Worm (Caenorhabditis elegans) whole organism, late embryonic: ENCODE results near the gene unc-26.

Source experiments
- C08G9.2 ChIP-seq: sonication (generic microtip); optimal IDR thresholded peaks from 2 replicates; lab custom pipeline; 2016; ENCODE audit warnings: mild to moderate bottlenecking, missing genetic modification characterization, moderate library complexity, missing compliant biosample characterization
- K02D7.2 ChIP-seq: sonication (generic microtip); optimal IDR thresholded peaks from 2 replicates; lab custom pipeline; 2017; ENCODE audit warnings: mild to moderate bottlenecking, missing genetic modification characterization, missing compliant biosample characterization
- Y22D7AL.16 ChIP-seq: sonication (generic microtip); optimal IDR thresholded peaks from 2 replicates; lab custom pipeline; 2016; ENCODE audit warnings: missing genetic modification characterization, missing compliant biosample characterization
- ceh-18 ChIP-seq: sonication (generic microtip); optimal IDR thresholded peaks from 2 replicates; lab custom pipeline; 2016; ENCODE audit warnings: missing genetic modification characterization, missing compliant biosample characterization
- ceh-22 ChIP-seq: sonication (generic microtip); optimal IDR thresholded peaks from 2 replicates; lab custom pipeline; 2017; ENCODE audit warnings: missing biosample characterization, missing genetic modification characterization
- ceh-30 ChIP-seq: fragments of 150-350 bp; optimal IDR thresholded peaks from 2 replicates; lab custom pipeline; 2014; ENCODE audit warnings: missing biosample characterization, missing genetic modification characterization
- ceh-31 ChIP-seq: sonication (generic microtip); optimal IDR thresholded peaks from 2 replicates; lab custom pipeline; 2016; ENCODE audit warnings: missing genetic modification characterization, missing compliant biosample characterization
- ceh-45 ChIP-seq: fragments of 200-800 bp; sonication (Bioruptor generic); IDR thresholded peaks from 2 replicates; pipeline ENCODE4 v1.3.6; 2022; ENCODE audit warnings: missing genetic modification reagents, missing genetic modification characterization, missing compliant biosample characterization
- elt-2 ChIP-seq: sonication (generic microtip); optimal IDR thresholded peaks from 2 replicates; lab custom pipeline; 2016; ENCODE audit warnings: missing genetic modification reagents, missing genetic modification characterization, missing compliant biosample characterization
- elt-4 ChIP-seq: sonication (generic microtip); optimal IDR thresholded peaks from 2 replicates; lab custom pipeline; 2016; ENCODE audit warnings: missing genetic modification characterization, missing compliant biosample characterization
- fkh-10 ChIP-seq: fragments of 150-350 bp; optimal IDR thresholded peaks from 2 replicates; lab custom pipeline; 2014; ENCODE audit warnings: missing biosample characterization, missing genetic modification reagents, missing genetic modification characterization
- fkh-6 ChIP-seq: sonication (generic microtip); optimal IDR thresholded peaks from 2 replicates; lab custom pipeline; 2016; ENCODE audit warnings: missing genetic modification characterization, missing compliant biosample characterization
- gmeb-2 ChIP-seq: sonication (generic microtip); optimal IDR thresholded peaks from 2 replicates; lab custom pipeline; 2016; ENCODE audit warnings: missing genetic modification characterization, inconsistent platforms, missing compliant biosample characterization
- hlh-15 ChIP-seq: sonication (generic microtip); optimal IDR thresholded peaks from 2 replicates; lab custom pipeline; 2016; ENCODE audit warnings: missing genetic modification characterization, missing compliant biosample characterization
- hlh-30 ChIP-seq: sonication (generic microtip); optimal IDR thresholded peaks from 2 replicates; lab custom pipeline; 2017; ENCODE audit warnings: antibody characterized with exemption, missing genetic modification characterization, missing compliant biosample characterization; ENCODE audit not compliant: insufficient read depth
- lim-6 ChIP-seq: sonication (generic microtip); optimal IDR thresholded peaks from 2 replicates; lab custom pipeline; 2016; ENCODE audit warnings: missing genetic modification characterization, missing compliant biosample characterization
- mec-3 ChIP-seq: sonication (generic microtip); optimal IDR thresholded peaks from 2 replicates; lab custom pipeline; 2016; ENCODE audit warnings: borderline replicate concordance, missing genetic modification characterization, missing compliant biosample characterization
- nfya-1 ChIP-seq: sonication (generic microtip); optimal IDR thresholded peaks from 2 replicates; lab custom pipeline; 2017; ENCODE audit warnings: missing genetic modification characterization, mild to moderate bottlenecking, missing compliant biosample characterization, antibody characterized with exemption, moderate library complexity
- nhr-11 ChIP-seq: fragments of 150-350 bp; optimal IDR thresholded peaks from 2 replicates; lab custom pipeline; 2014; ENCODE audit warnings: missing biosample characterization, missing genetic modification characterization
- npax-4 ChIP-seq: sonication (generic microtip); optimal IDR thresholded peaks from 2 replicates; lab custom pipeline; 2016; ENCODE audit warnings: missing genetic modification characterization, missing compliant biosample characterization
- odd-2 ChIP-seq: sonication (generic microtip); optimal IDR thresholded peaks from 2 replicates; lab custom pipeline; 2017; ENCODE audit warnings: antibody characterized with exemption, mild to moderate bottlenecking, missing genetic modification characterization, missing compliant biosample characterization
- pag-3 ChIP-seq: sonication (generic microtip); optimal IDR thresholded peaks from 2 replicates; lab custom pipeline; 2016; ENCODE audit warnings: missing compliant biosample characterization, missing genetic modification characterization, borderline replicate concordance
- pha-4 ChIP-seq: fragments of 150-350 bp; optimal IDR thresholded peaks from 2 replicates; lab custom pipeline; 2018; ENCODE audit warnings: missing biosample characterization, missing genetic modification reagents, missing genetic modification characterization
- sdc-2 ChIP-seq: sonication (generic microtip); optimal IDR thresholded peaks from 2 replicates; lab custom pipeline; 2016; ENCODE audit warnings: missing genotype, missing genetic modification characterization, missing compliant biosample characterization
- sox-4 ChIP-seq: sonication (generic microtip); optimal IDR thresholded peaks from 2 replicates; lab custom pipeline; 2017; ENCODE audit warnings: mild to moderate bottlenecking, missing genetic modification characterization, inconsistent platforms, missing compliant biosample characterization
- tbx-7 ChIP-seq: sonication (generic microtip); optimal IDR thresholded peaks from 2 replicates; lab custom pipeline; 2016; ENCODE audit warnings: missing genotype, missing genetic modification characterization, missing compliant biosample characterization
- unc-3 ChIP-seq, 2 experiments: fragments of 200-800 bp in 1 of 2; sonication (Bioruptor generic) in 1 of 2; sonication (generic microtip) in 1 of 2; conservative IDR thresholded peaks in 1 of 2; optimal IDR thresholded peaks in 1 of 2; 2 replicates each; pipeline versions ENCODE4 v1.3.6 to Lab custom; 2016 to 2022; ENCODE audit warnings: missing compliant biosample characterization in 2 of 2, missing genetic modification characterization in 2 of 2, missing genetic modification reagents in 1 of 2
- zip-5 ChIP-seq: sonication (generic microtip); optimal IDR thresholded peaks from 2 replicates; lab custom pipeline; 2016; ENCODE audit warnings: missing genetic modification characterization, missing compliant biosample characterization
- ztf-16 ChIP-seq: sonication (generic microtip); optimal IDR thresholded peaks from 2 replicates; lab custom pipeline; 2017; ENCODE audit warnings: missing genetic modification characterization, missing compliant biosample characterization

Gene unc-26

ce11 chrIV:13311331-13312034 is 39.2 kb upstream of the unc-26 start:
- TF ChIP-seq nhr-11 (tag; lab: Kevin White, UChicago) (no peak), nfya-1 (tag; lab: Kevin White, UChicago) (peak; percentile 11)

ce11 chrIV:13309636-13310035 is 37.3 kb upstream of the unc-26 start:
- TF ChIP-seq lim-6 (tag; lab: Kevin White, UChicago) (no peak), nfya-1 (tag; lab: Kevin White, UChicago) (peak; percentile 64)

- peak; percentile 62 for TF ChIP-seq nfya-1 (tag; lab: Kevin White, UChicago)
- no peak for TF ChIP-seq hlh-15 (tag; lab: Kevin White, UChicago)
These were observed 32.5 kb upstream of the unc-26 start for ce11 chrIV:13304786-13305185.

- TF ChIP-seq odd-2 (no peak), fkh-10 (GFP tag; lab: Kevin White, UChicago) (no peak), elt-4 (no peak), unc-3 (GFP tag; conservative IDR thresholded peaks at IDR 0.05; lab: Robert Waterston, UW) (no peak), unc-3 (tag; optimal IDR thresholded peaks at IDR 0.05; lab: Kevin White, UChicago) (no peak), npax-4 (no peak), tbx-7 (tag; lab: Kevin White, UChicago) (no peak), hlh-30 (tag; lab: Kevin White, UChicago) (no peak), sdc-2 (no peak), gmeb-2 (tag; lab: Kevin White, UChicago) (no peak), ceh-18 (tag; lab: Kevin White, UChicago) (no peak), pag-3 (tag; lab: Kevin White, UChicago) (no peak), K02D7.2 (no peak)
These were observed 31.1 kb upstream of the unc-26 start, which contains the start of gene Y67H2A.7 for ce11 chrIV:13303442-13303841. Y67H2A.7 (plus strand) TSS chrIV:13303742.

- no peak for TF ChIP-seq gmeb-2 (tag; lab: Kevin White, UChicago)
- no peak for TF ChIP-seq Y22D7AL.16
- TF ChIP-seq elt-4 = no peak
- no peak for TF ChIP-seq sox-4 (tag; lab: Kevin White, UChicago)
- TF ChIP-seq ceh-45 = no peak
- TF ChIP-seq mec-3 = no peak
- TF ChIP-seq lim-6 (tag; lab: Kevin White, UChicago) = no peak
- no peak for TF ChIP-seq npax-4
- no peak for TF ChIP-seq fkh-6 (tag; lab: Kevin White, UChicago)
- no peak for TF ChIP-seq C08G9.2 (tag; lab: Kevin White, UChicago)
- no peak for TF ChIP-seq elt-2 (tag; lab: Kevin White, UChicago)
- no peak for TF ChIP-seq ceh-30 (tag; lab: Kevin White, UChicago)
- TF ChIP-seq zip-5 = no peak
These were observed 28.3 kb upstream of the unc-26 start, which contains the start of gene csn-6 for ce11 chrIV:13300591-13300990. csn-6 (plus strand) TSS chrIV:13300824.

ce11 chrIV:13300109-13300508 is 27.8 kb upstream of the unc-26 start, which contains the start of gene kdp-1:
kdp-1 (plus strand) TSS chrIV:13300188.
- no peak for TF ChIP-seq gmeb-2 (tag; lab: Kevin White, UChicago)

ce11 chrIV:13299648-13300047 is 27.3 kb upstream of the unc-26 start:
- TF ChIP-seq ztf-16 (tag; lab: Kevin White, UChicago) (no peak), ceh-22 (tag; lab: Kevin White, UChicago) (no peak), odd-2 (no peak), ceh-31 (tag; lab: Kevin White, UChicago) (no peak), pha-4 (tag; lab: Kevin White, UChicago) (no peak)
